Worm (Caenorhabditis elegans) whole organism, L2 larva: Measurements from ENCODE around the gene nspc-18.
A peak's percentile ranks its signal among the peaks of the same experiment; 100 is the strongest.

Experiments
- C34F6.9 ChIP-seq: fragments of 150-350 bp; optimal IDR thresholded peaks from 2 replicates; lab custom pipeline; 2014; ENCODE audit warnings: missing biosample characterization, missing genetic modification characterization
- F13H6.1 ChIP-seq: sonication (generic microtip); optimal IDR thresholded peaks from 2 replicates; lab custom pipeline; 2016; ENCODE audit warnings: missing genetic modification characterization, missing compliant biosample characterization
- R02D3.7 ChIP-seq: fragments of 150-350 bp; optimal IDR thresholded peaks from 2 replicates; lab custom pipeline; 2014; ENCODE audit warnings: missing biosample characterization, missing genetic modification characterization
- ZK546.5 ChIP-seq: sonication (generic microtip); optimal IDR thresholded peaks from 2 replicates; lab custom pipeline; 2017; ENCODE audit warnings: missing biosample characterization, missing genetic modification characterization
- alr-1 ChIP-seq: fragments of 150-350 bp; optimal IDR thresholded peaks from 2 replicates; lab custom pipeline; 2014; ENCODE audit warnings: missing biosample characterization, missing genetic modification characterization
- aly-2 ChIP-seq: fragments of 150-350 bp; optimal IDR thresholded peaks from 2 replicates; lab custom pipeline; 2014; ENCODE audit warnings: missing biosample characterization, missing genetic modification characterization
- ama-1 ChIP-seq: fragments of 150-350 bp; optimal IDR thresholded peaks from 2 replicates; lab custom pipeline; 2018; ENCODE audit warnings: inconsistent platforms
- blmp-1 ChIP-seq: sonication (generic microtip); optimal IDR thresholded peaks from 2 replicates; lab custom pipeline; 2017; ENCODE audit warnings: missing genetic modification characterization, mild to moderate bottlenecking, missing compliant biosample characterization, antibody characterized with exemption, moderate library complexity; ENCODE audit not compliant: insufficient read depth
- ceh-16 ChIP-seq: fragments of 150-350 bp; optimal IDR thresholded peaks from 2 replicates; lab custom pipeline; 2014; ENCODE audit warnings: missing biosample characterization, missing genetic modification characterization
- ceh-82 ChIP-seq: fragments of 150-350 bp; optimal IDR thresholded peaks from 2 replicates; lab custom pipeline; 2014; ENCODE audit warnings: missing biosample characterization, missing genetic modification characterization
- crh-2 ChIP-seq: sonication (generic microtip); optimal IDR thresholded peaks from 2 replicates; lab custom pipeline; 2017; ENCODE audit warnings: missing biosample characterization, missing genetic modification characterization
- dmd-4 ChIP-seq: sonication (generic microtip); optimal IDR thresholded peaks from 2 replicates; lab custom pipeline; 2017; ENCODE audit warnings: missing biosample characterization, missing genetic modification characterization
- elt-1 ChIP-seq: fragments of 150-350 bp; optimal IDR thresholded peaks from 2 replicates; lab custom pipeline; 2014; ENCODE audit warnings: missing biosample characterization, missing genetic modification characterization
- elt-3 ChIP-seq: sonication (generic microtip); optimal IDR thresholded peaks from 2 replicates; lab custom pipeline; 2017; ENCODE audit warnings: missing biosample characterization, missing genetic modification characterization
- fos-1 ChIP-seq: fragments of 150-350 bp; optimal IDR thresholded peaks from 2 replicates; lab custom pipeline; 2014; ENCODE audit warnings: missing biosample characterization, missing genetic modification characterization
- lin-11 ChIP-seq: fragments of 150-350 bp; sonication (generic microtip); optimal IDR thresholded peaks from 2 replicates; lab custom pipeline; 2014; ENCODE audit warnings: missing biosample characterization, missing genetic modification characterization, inconsistent platforms, mixed read lengths
- lin-13 ChIP-seq: fragments of 150-350 bp; optimal IDR thresholded peaks from 2 replicates; lab custom pipeline; 2014; ENCODE audit warnings: missing biosample characterization, missing genetic modification reagents, missing genetic modification characterization
- lsy-2 ChIP-seq, 2 experiments: fragments of 150-350 bp in 1 of 2; sonication (generic microtip) in 1 of 2; optimal IDR thresholded peaks; 2 replicates each; lab custom pipeline; 2014 to 2017; ENCODE audit warnings: missing biosample characterization in 2 of 2, missing genetic modification characterization in 2 of 2
- mbf-1 ChIP-seq: sonication (generic microtip); optimal IDR thresholded peaks from 2 replicates; lab custom pipeline; 2017; ENCODE audit warnings: missing biosample characterization, missing genetic modification characterization
- mdl-1 ChIP-seq, 2 experiments: fragments of 150-350 bp in 1 of 2; sonication (generic microtip) in 1 of 2; optimal IDR thresholded peaks; 2 replicates each; lab custom pipeline; 2017; ENCODE audit warnings: missing biosample characterization in 2 of 2, missing genetic modification characterization in 2 of 2
- nhr-10 ChIP-seq: sonication (generic microtip); optimal IDR thresholded peaks from 2 replicates; lab custom pipeline; 2017; ENCODE audit warnings: missing biosample characterization, missing genetic modification characterization
- nhr-11 ChIP-seq: fragments of 150-350 bp; optimal IDR thresholded peaks from 2 replicates; lab custom pipeline; 2014; ENCODE audit warnings: missing biosample characterization, missing genetic modification characterization
- nhr-12 ChIP-seq: fragments of 150-350 bp; optimal IDR thresholded peaks from 2 replicates; lab custom pipeline; 2014; ENCODE audit warnings: missing biosample characterization, missing genetic modification characterization
- nhr-129 ChIP-seq: fragments of 150-350 bp; optimal IDR thresholded peaks from 2 replicates; lab custom pipeline; 2014; ENCODE audit warnings: missing biosample characterization, missing genetic modification characterization
- nhr-21 ChIP-seq: fragments of 150-350 bp; optimal IDR thresholded peaks from 2 replicates; lab custom pipeline; 2014; ENCODE audit warnings: missing biosample characterization, missing genetic modification characterization
- nhr-23 ChIP-seq: fragments of 150-350 bp; optimal IDR thresholded peaks from 2 replicates; lab custom pipeline; 2014; ENCODE audit warnings: missing biosample characterization, missing genetic modification reagents, missing genetic modification characterization
- nhr-25 ChIP-seq: fragments of 150-350 bp; sonication (generic microtip); optimal IDR thresholded peaks from 3 replicates; lab custom pipeline; 2014; ENCODE audit warnings: missing biosample characterization, missing genetic modification characterization
- nhr-6 ChIP-seq: fragments of 150-350 bp; optimal IDR thresholded peaks from 2 replicates; lab custom pipeline; 2014; ENCODE audit warnings: missing biosample characterization, missing genetic modification characterization
- nhr-77 ChIP-seq: fragments of 150-350 bp; optimal IDR thresholded peaks from 2 replicates; lab custom pipeline; 2014; ENCODE audit warnings: missing biosample characterization, missing genetic modification characterization
- peb-1 ChIP-seq: fragments of 150-350 bp; optimal IDR thresholded peaks from 2 replicates; lab custom pipeline; 2014; ENCODE audit warnings: missing biosample characterization, missing genetic modification characterization
- sem-4 ChIP-seq: fragments of 150-350 bp; optimal IDR thresholded peaks from 2 replicates; lab custom pipeline; 2014; ENCODE audit warnings: missing biosample characterization, missing genetic modification reagents, missing genetic modification characterization
- sma-3 ChIP-seq: sonication (generic microtip); optimal IDR thresholded peaks from 2 replicates; lab custom pipeline; 2016; ENCODE audit warnings: missing genetic modification reagents, missing genetic modification characterization, missing compliant biosample characterization
- sma-9 ChIP-seq, 2 experiments: fragments of 150-350 bp in 1 of 2; sonication (generic microtip) in 1 of 2; optimal IDR thresholded peaks; 2 replicates each; lab custom pipeline; 2014 to 2016; ENCODE audit warnings: missing genetic modification characterization in 2 of 2, mild to moderate bottlenecking in 1 of 2, missing biosample characterization in 1 of 2, missing compliant biosample characterization in 1 of 2, missing genetic modification reagents in 1 of 2, moderate library complexity in 1 of 2
- snpc-4 ChIP-seq: fragments of 150-350 bp; optimal IDR thresholded peaks from 2 replicates; lab custom pipeline; 2014; ENCODE audit warnings: missing biosample characterization, missing genetic modification characterization
- unc-39 ChIP-seq: fragments of 150-350 bp; optimal IDR thresholded peaks from 2 replicates; lab custom pipeline; 2014; ENCODE audit warnings: missing biosample characterization, missing genetic modification characterization
- unc-55 ChIP-seq: fragments of 150-350 bp; sonication (generic microtip); optimal IDR thresholded peaks from 3 replicates; lab custom pipeline; 2014; ENCODE audit warnings: missing biosample characterization, missing genetic modification reagents, missing genetic modification characterization
- unc-62 ChIP-seq: fragments of 150-350 bp; optimal IDR thresholded peaks from 2 replicates; lab custom pipeline; 2014; ENCODE audit warnings: missing biosample characterization, missing genetic modification reagents, missing genetic modification characterization
- zag-1 ChIP-seq: fragments of 150-350 bp; optimal IDR thresholded peaks from 2 replicates; lab custom pipeline; 2014; ENCODE audit warnings: missing biosample characterization, missing genetic modification characterization
- ztf-1 ChIP-seq: fragments of 200-800 bp; sonication (Bioruptor generic); conservative IDR thresholded peaks from 2 replicates; pipeline ENCODE4 v1.3.6; 2022; ENCODE audit warnings: missing genetic modification characterization, missing compliant biosample characterization
- ztf-4 ChIP-seq: fragments of 150-350 bp; optimal IDR thresholded peaks from 2 replicates; lab custom pipeline; 2014; ENCODE audit warnings: missing biosample characterization, missing genetic modification characterization

nspc-18 gene

ce11 chrX:14566047-14566446 lies 38.6 kb upstream of the nspc-18 start:
- TF ChIP-seq sma-9 (GFP tag; optimal IDR thresholded peaks at IDR 0.05; lab: Kevin White, UChicago) (peak; percentile 71), sma-9 (tag; optimal IDR thresholded peaks at IDR 0.05; lab: Kevin White, UChicago) (no peak), sem-4 (tag; lab: Kevin White, UChicago) (peak; percentile 35), nhr-129 (tag; lab: Kevin White, UChicago) (peak; percentile 5), ceh-16 (tag; lab: Kevin White, UChicago) (no peak), lin-11 (tag; lab: Kevin White, UChicago) (no peak), F13H6.1 (tag; lab: Kevin White, UChicago) (peak; percentile 24), nhr-6 (peak; percentile 8), unc-39 (no peak)

- TF ChIP-seq sma-9 (GFP tag; optimal IDR thresholded peaks at IDR 0.05; lab: Kevin White, UChicago), result peak; percentile 32
- no peak for TF ChIP-seq sma-9 (tag; optimal IDR thresholded peaks at IDR 0.05; lab: Kevin White, UChicago)
- no peak for TF ChIP-seq blmp-1 (tag; lab: Kevin White, UChicago)
Measured at ce11 chrX:14565245-14565644, 37.8 kb upstream of the nspc-18 start.

- TF ChIP-seq ZK546.5 (tag; lab: Kevin White, UChicago) (no peak), sma-9 (GFP tag; optimal IDR thresholded peaks at IDR 0.05; lab: Kevin White, UChicago) (peak; percentile 54), sma-9 (tag; optimal IDR thresholded peaks at IDR 0.05; lab: Kevin White, UChicago) (no peak), zag-1 (no peak), alr-1 (tag; lab: Kevin White, UChicago) (no peak), sma-3 (GFP tag; lab: Kevin White, UChicago) (no peak)
Measured at ce11 chrX:14563818-14564217, 36.4 kb upstream of the nspc-18 start.

- TF ChIP-seq ama-1 (lab: Kevin White, UChicago) (no peak), sma-9 (GFP tag; optimal IDR thresholded peaks at IDR 0.05; lab: Kevin White, UChicago) (peak; percentile 95), sma-9 (tag; optimal IDR thresholded peaks at IDR 0.05; lab: Kevin White, UChicago) (no peak), ztf-4 (tag; lab: Kevin White, UChicago) (peak; percentile 70), nhr-6 (peak; percentile 82), snpc-4 (tag; lab: Kevin White, UChicago) (no peak), nhr-10 (no peak), elt-3 (tag; lab: Kevin White, UChicago) (peak; percentile 45), unc-62 (GFP tag; lab: Kevin White, UChicago) (no peak), nhr-11 (no peak), dmd-4 (peak; percentile 69), nhr-12 (tag; lab: Kevin White, UChicago) (no peak), sem-4 (tag; lab: Kevin White, UChicago) (peak; percentile 58), nhr-23 (no peak), mbf-1 (no peak), lin-13 (peak; percentile 68), nhr-21 (tag; lab: Kevin White, UChicago) (peak; percentile 87), lsy-2 (tag; optimal IDR thresholded peaks at IDR 0.05; lab: Kevin White, UChicago) (peak in 1 of 2 experiments; percentile 78), nhr-25 (tag; lab: Kevin White, UChicago) (peak; percentile 37), crh-2 (tag; lab: Kevin White, UChicago) (peak; percentile 74), nhr-77 (no peak), elt-1 (tag; lab: Kevin White, UChicago) (no peak), sma-3 (GFP tag; lab: Kevin White, UChicago) (no peak), ceh-82 (tag; lab: Kevin White, UChicago) (no peak), peb-1 (tag; lab: Kevin White, UChicago) (no peak), unc-55 (GFP tag; lab: Kevin White, UChicago) (peak; percentile 55), C34F6.9 (tag; lab: Kevin White, UChicago) (peak; percentile 58), ceh-16 (tag; lab: Kevin White, UChicago) (no peak), R02D3.7 (tag; lab: Kevin White, UChicago) (no peak), lin-11 (tag; lab: Kevin White, UChicago) (peak; percentile 2), ztf-1 (GFP tag; lab: Robert Waterston, UW) (no peak), unc-39 (no peak), zag-1 (peak; percentile 52), fos-1 (peak; percentile 6), aly-2 (tag; lab: Kevin White, UChicago) (no peak), blmp-1 (tag; lab: Kevin White, UChicago) (peak; percentile 59), mdl-1 (tag; optimal IDR thresholded peaks at IDR 0.05; lab: Kevin White, UChicago) (peak in 1 of 2 experiments; percentile 24), nhr-129 (tag; lab: Kevin White, UChicago) (peak; percentile 47)
Measured at ce11 chrX:14562286-14563086, 35.0 kb upstream of the nspc-18 start.
